Fruit fly (Drosophila melanogaster): ENCODE data around the gene CG13050.
A peak's percentile ranks its signal among the peaks of the same experiment; 100 is the strongest.

The CG13050 gene

DNA sequence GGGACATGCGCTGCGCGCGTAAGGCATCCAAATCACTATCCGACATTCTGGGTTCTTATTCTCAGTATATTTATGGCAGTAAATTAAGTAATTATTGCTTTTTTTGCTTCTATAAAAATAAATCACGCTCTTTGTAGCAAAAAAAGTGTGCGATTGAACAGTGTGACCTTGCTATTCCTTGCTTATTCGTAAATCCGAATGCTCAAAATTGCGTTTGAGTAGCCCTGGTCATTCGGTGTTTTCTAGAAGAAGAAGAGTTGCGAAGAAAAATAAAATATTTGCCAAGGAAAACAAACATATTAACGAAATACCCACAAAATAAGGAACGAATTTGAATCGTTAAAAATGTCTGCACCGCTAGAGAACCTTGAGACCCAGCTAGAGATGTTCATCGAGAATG, 47.2 kb downstream of the CG13050 start, which contains the start of the genes PDCD-5 and MED10 (continued):
- TF ChIP-seq Hr38 (GFP tag; optimal IDR thresholded peaks at IDR 0.05) = no peak
- TF ChIP-seq pdm3 (GFP tag; optimal IDR thresholded peaks at IDR 0.05) = no peak
- peak; percentile 77 for TF ChIP-seq Sox14 (GFP tag; optimal IDR thresholded peaks at IDR 0.05)
- TF ChIP-seq Sox102F (GFP tag; optimal IDR thresholded peaks at IDR 0.05) = no peak
- TF ChIP-seq net (GFP tag; optimal IDR thresholded peaks at IDR 0.05) = no peak
- TF ChIP-seq dsx (GFP tag; optimal IDR thresholded peaks at IDR 0.05; ENCODE audit: poor library complexity, severe bottlenecking) = peak; percentile 48
- TF ChIP-seq CG32006 (GFP tag; optimal IDR thresholded peaks at IDR 0.05) = no peak
- no peak for TF ChIP-seq cyc (GFP tag; optimal IDR thresholded peaks at IDR 0.05)
- no peak for TF ChIP-seq CG11902 (GFP tag; optimal IDR thresholded peaks at IDR 0.05)
- TF ChIP-seq Blimp-1 (GFP tag; optimal IDR thresholded peaks at IDR 0.05) = no peak
- TF ChIP-seq fd85E (GFP tag; optimal IDR thresholded peaks at IDR 0.05) = no peak
- TF ChIP-seq CG6276 (GFP tag; optimal IDR thresholded peaks at IDR 0.05) = no peak
- no peak for TF ChIP-seq CG11294 (GFP tag; IDR thresholded peaks at IDR 0.05)
- TF ChIP-seq CG15336 (GFP tag; IDR thresholded peaks at IDR 0.05) = no peak
- TF ChIP-seq Eip93F (GFP tag; optimal IDR thresholded peaks at IDR 0.05) = no peak
- no peak for TF ChIP-seq CG8119 (GFP tag; IDR thresholded peaks at IDR 0.05)
- TF ChIP-seq achi (GFP tag; optimal IDR thresholded peaks at IDR 0.05) = no peak
- TF ChIP-seq CG6163 (GFP tag; IDR thresholded peaks at IDR 0.05) = no peak
- TF ChIP-seq CG6808 (GFP tag; optimal IDR thresholded peaks at IDR 0.05) = peak; percentile 24
- no peak for TF ChIP-seq dac (GFP tag; optimal IDR thresholded peaks at IDR 0.05)

DNA sequence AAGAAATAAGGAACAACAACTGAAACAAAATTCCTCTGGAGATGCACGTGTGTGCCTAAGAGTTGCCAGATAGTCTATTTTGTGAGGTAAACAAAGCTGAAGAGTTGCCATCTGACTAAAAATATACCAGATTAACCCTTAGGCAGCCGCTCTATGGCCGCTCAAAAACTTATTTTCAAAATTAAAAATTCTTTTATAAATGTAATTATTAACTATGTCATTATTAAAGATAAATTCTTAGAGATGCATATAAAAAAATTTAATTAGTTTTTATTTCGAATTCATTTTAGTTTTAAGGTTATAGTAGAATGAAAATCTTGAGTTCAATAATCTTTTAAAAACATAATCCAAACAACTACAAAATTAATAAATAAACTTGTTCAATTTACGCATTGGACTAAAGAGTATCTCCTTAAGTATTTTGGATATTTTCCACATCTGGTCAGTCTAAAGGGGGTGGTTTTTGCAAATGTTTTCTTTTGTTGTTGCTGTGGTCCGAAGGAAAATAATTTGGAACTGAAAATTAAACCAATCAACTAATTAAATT, 50.3 kb downstream of the CG13050 start, which contains the start of gene Tmx3:
Gene Tmx3, plus strand, starts transcription at position 442 of the 547 bp plus-strand sequence.
- no peak for TF ChIP-seq Lpt (GFP tag; optimal IDR thresholded peaks at IDR 0.05)
- TF ChIP-seq CG9139 (GFP tag; optimal IDR thresholded peaks at IDR 0.05) = no peak
- TF ChIP-seq CG6163 (GFP tag; IDR thresholded peaks at IDR 0.05) = peak; percentile 93; the same call in 2 of the 3 replicates
- TF ChIP-seq Blimp-1 (GFP tag; optimal IDR thresholded peaks at IDR 0.05) = peak; percentile 42
- TF ChIP-seq CG3032 (tag; optimal IDR thresholded peaks at IDR 0.05) = peak; percentile 89
- peak; percentile 89 for TF ChIP-seq OdsH (GFP tag; optimal IDR thresholded peaks at IDR 0.05)
- peak; percentile 91 for TF ChIP-seq CG10631 (GFP tag; optimal IDR thresholded peaks at IDR 0.05)
- TF ChIP-seq Eip93F (GFP tag; optimal IDR thresholded peaks at IDR 0.05) = peak; percentile 29
- TF ChIP-seq Eip75B (GFP tag; optimal IDR thresholded peaks at IDR 0.05) = peak; percentile 67
- peak; percentile 85 for TF ChIP-seq CG15336 (GFP tag; IDR thresholded peaks at IDR 0.05)
- peak; percentile 87 for TF ChIP-seq CG11294 (GFP tag; IDR thresholded peaks at IDR 0.05)
- TF ChIP-seq net (GFP tag; optimal IDR thresholded peaks at IDR 0.05) = peak; percentile 75
- peak; percentile 83 for TF ChIP-seq esn (GFP tag; optimal IDR thresholded peaks at IDR 0.05)
- TF ChIP-seq CG16779 (tag; optimal IDR thresholded peaks at IDR 0.05) = no peak
- peak; percentile 74 for TF ChIP-seq cyc (GFP tag; optimal IDR thresholded peaks at IDR 0.05)
- no peak for TF ChIP-seq vri (GFP tag; optimal IDR thresholded peaks at IDR 0.05)
- TF ChIP-seq CG8119 (GFP tag; IDR thresholded peaks at IDR 0.05) = peak; percentile 84; the same call in 2 of the 3 replicates
- peak; percentile 80 for TF ChIP-seq pdm3 (GFP tag; optimal IDR thresholded peaks at IDR 0.05)
- TF ChIP-seq Ets96B (tag; optimal IDR thresholded peaks at IDR 0.05) = peak; percentile 86
- TF ChIP-seq CG10669 (GFP tag; optimal IDR thresholded peaks at IDR 0.05) = peak; percentile 71
- TF ChIP-seq spab (GFP tag; optimal IDR thresholded peaks at IDR 0.05) = no peak
- no peak for TF ChIP-seq Hr38 (GFP tag; optimal IDR thresholded peaks at IDR 0.05)
- TF ChIP-seq Smox (GFP tag; optimal IDR thresholded peaks at IDR 0.05) = no peak
- no peak for TF ChIP-seq CG6854 (GFP tag; optimal IDR thresholded peaks at IDR 0.05)
- no peak for TF ChIP-seq CG6276 (GFP tag; optimal IDR thresholded peaks at IDR 0.05)
- no peak for TF ChIP-seq fd85E (GFP tag; optimal IDR thresholded peaks at IDR 0.05)
- TF ChIP-seq Hr39 (GFP tag; optimal IDR thresholded peaks at IDR 0.05) = peak; percentile 69
- TF ChIP-seq dsx (GFP tag; optimal IDR thresholded peaks at IDR 0.05; ENCODE audit: poor library complexity, severe bottlenecking) = peak; percentile 83
- peak; percentile 89 for TF ChIP-seq Gug (GFP tag; IDR thresholded peaks at IDR 0.05)
- TF ChIP-seq CG8319 (GFP tag; optimal IDR thresholded peaks at IDR 0.05) = peak; percentile 44
- TF ChIP-seq fkh (GFP tag; optimal IDR thresholded peaks at IDR 0.05) = peak; percentile 98
- TF ChIP-seq lz (GFP tag; optimal IDR thresholded peaks at IDR 0.05) = peak; percentile 79
- TF ChIP-seq CG3919 (GFP tag; optimal IDR thresholded peaks at IDR 0.05) = peak; percentile 55
- TF ChIP-seq Ets21C (GFP tag; optimal IDR thresholded peaks at IDR 0.05) = peak; percentile 60
- TF ChIP-seq achi (GFP tag; optimal IDR thresholded peaks at IDR 0.05) = peak; percentile 78
- TF ChIP-seq salr (GFP tag; optimal IDR thresholded peaks at IDR 0.05) = peak; percentile 50 to 87
- TF ChIP-seq dac (GFP tag; optimal IDR thresholded peaks at IDR 0.05) = peak; percentile 65
- peak; percentile 92 for TF ChIP-seq Eip78C (GFP tag)
- TF ChIP-seq CG4318 (GFP tag; optimal IDR thresholded peaks at IDR 0.05) = no peak
- peak in 1 of 2 experiments; percentile 67 for TF ChIP-seq ss (GFP tag; optimal IDR thresholded peaks at IDR 0.05)
- peak; percentile 74 for TF ChIP-seq Sox15 (GFP tag; optimal IDR thresholded peaks at IDR 0.05)
- peak; percentile 53 for TF ChIP-seq CG6808 (GFP tag; optimal IDR thresholded peaks at IDR 0.05)
